Fruit fly (Drosophila melanogaster): ENCODE measurements around the gene CG9231.

dm6 chr3L:19618072-19618958 lies 32.5 kb upstream of the CG9231 start, which contains the start of gene asf1:
- TF ChIP-seq Dfd (GFP tag; optimal IDR thresholded peaks at IDR 0.05) (no peak), Dif (GFP tag; optimal IDR thresholded peaks at IDR 0.05; ENCODE audit: partially characterized antibody) (no peak), GATAd (GFP tag; optimal IDR thresholded peaks at IDR 0.05) (no peak), br (GFP tag; optimal IDR thresholded peaks at IDR 0.05) (no peak), Hr78 (GFP tag; optimal IDR thresholded peaks at IDR 0.05) (no peak), pan (optimal IDR thresholded peaks at IDR 0.05) (no peak), jim (GFP tag; optimal IDR thresholded peaks at IDR 0.05) (no peak), psq (GFP tag; optimal IDR thresholded peaks at IDR 0.05) (no peak), Jra (GFP tag; optimal IDR thresholded peaks at IDR 0.05) (no peak)

Data from whole organism, wandering third instar larva.